Fruit fly (Drosophila melanogaster): ENCODE results near the gene TM9SF2.

Gene TM9SF2

DNA sequence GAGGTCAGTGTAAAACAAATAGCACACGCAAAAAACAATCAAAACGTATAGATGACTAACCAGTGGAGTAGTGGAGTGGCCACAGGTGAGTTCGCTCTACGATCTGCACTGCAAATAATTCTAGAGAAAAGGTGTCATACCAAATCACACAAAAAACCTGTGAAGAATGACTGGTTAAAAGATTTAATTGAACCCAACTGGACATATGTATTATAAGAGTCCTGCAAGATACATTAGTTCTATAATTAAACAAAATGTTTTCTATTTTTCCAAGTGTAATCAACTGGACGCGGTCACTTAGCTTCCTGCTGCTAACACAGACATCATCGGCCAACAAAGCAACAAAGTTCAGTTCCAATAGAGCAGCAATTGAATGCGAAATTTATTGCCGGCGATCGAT, 10.1 kb downstream of the TM9SF2 start:
- TF ChIP-seq bab1 (GFP tag; optimal IDR thresholded peaks at IDR 0.05) = no peak
- no peak for TF ChIP-seq cic (GFP tag; optimal IDR thresholded peaks at IDR 0.05)
- no peak for TF ChIP-seq CG11617 (GFP tag; optimal IDR thresholded peaks at IDR 0.05)
- no peak for TF ChIP-seq Mnt (GFP tag; optimal IDR thresholded peaks at IDR 0.05)
- no peak for TF ChIP-seq CG1620 (GFP tag; optimal IDR thresholded peaks at IDR 0.05)

DNA sequence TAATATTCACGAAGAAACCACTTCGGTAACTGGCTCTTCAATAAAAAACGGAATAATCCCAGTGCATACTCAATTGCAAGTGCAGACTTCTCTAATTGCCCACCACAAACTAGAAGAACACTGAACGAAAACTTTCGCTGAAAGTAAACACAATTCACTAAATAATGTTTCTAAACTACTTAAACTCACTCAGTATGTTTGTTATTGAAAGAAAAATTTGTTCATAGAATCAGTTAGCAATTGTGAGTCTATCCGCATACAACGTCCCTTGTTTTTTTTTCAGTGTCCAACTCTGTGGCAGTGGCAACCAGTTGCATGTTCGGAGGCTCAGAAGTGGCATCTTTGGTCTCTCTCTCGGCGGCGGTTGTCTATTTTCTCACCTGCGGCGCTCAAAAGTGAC, 12.7 kb downstream of the TM9SF2 start:
- no peak for TF ChIP-seq Clk (GFP tag; optimal IDR thresholded peaks at IDR 0.05)
- TF ChIP-seq CG1620 (GFP tag; optimal IDR thresholded peaks at IDR 0.05) = no peak
- no peak for TF ChIP-seq Mnt (GFP tag; optimal IDR thresholded peaks at IDR 0.05)
- TF ChIP-seq CG7101 (tag; optimal IDR thresholded peaks at IDR 0.05) = no peak
- TF ChIP-seq pad (GFP tag; optimal IDR thresholded peaks at IDR 0.05) = no peak
- TF ChIP-seq bab1 (GFP tag; optimal IDR thresholded peaks at IDR 0.05) = no peak

DNA sequence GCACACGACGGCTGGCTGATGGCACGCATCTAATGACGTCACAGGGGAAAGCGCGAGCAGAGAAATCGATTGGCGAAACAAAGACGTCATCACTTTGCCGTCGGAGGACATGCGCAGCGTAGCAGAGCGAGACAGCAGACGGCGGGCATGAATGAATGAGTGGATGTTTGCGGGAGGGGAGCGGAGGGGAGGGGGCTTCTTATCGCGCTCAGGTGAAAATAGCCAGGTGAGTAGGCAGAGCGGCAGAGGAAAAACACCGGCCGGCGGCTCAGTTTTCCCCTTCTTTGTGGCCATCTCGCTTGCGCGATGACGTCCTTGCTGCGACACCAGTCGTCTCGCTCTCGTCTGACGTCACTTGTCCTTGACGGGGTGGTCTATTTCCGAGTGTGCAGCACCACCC, 14.1 kb downstream of the TM9SF2 start:
- peak; percentile 91 for TF ChIP-seq cic (GFP tag; optimal IDR thresholded peaks at IDR 0.05)
- peak; percentile 94 for TF ChIP-seq pad (GFP tag; optimal IDR thresholded peaks at IDR 0.05)
- no peak for TF ChIP-seq tj (GFP tag; optimal IDR thresholded peaks at IDR 0.05)

DNA sequence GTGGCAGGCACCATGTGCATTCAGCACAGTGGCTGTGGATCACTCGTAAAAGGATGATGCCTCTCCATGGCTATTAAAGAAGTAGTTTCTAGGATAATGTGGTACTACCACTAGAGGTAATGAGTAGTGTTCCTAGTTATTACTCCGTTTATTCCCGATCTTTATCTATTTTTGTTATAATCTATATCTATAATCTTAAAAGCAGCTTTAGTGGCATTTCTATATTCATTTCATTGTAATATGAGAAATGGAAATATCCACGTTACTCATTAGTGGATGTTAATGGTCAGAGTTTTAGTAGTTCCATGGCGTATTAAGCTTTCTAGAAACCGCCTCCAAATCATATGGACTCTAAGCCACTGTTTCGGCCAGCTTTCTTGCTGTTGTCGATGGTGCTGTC, 17.4 kb downstream of the TM9SF2 start:
- TF ChIP-seq bab1 (GFP tag; optimal IDR thresholded peaks at IDR 0.05) (no peak), cnc (optimal IDR thresholded peaks at IDR 0.05) (no peak), Mnt (GFP tag; optimal IDR thresholded peaks at IDR 0.05) (no peak), Hr96 (GFP tag; optimal IDR thresholded peaks at IDR 0.05) (no peak), CG7045 (GFP tag; optimal IDR thresholded peaks at IDR 0.05) (no peak)

DNA sequence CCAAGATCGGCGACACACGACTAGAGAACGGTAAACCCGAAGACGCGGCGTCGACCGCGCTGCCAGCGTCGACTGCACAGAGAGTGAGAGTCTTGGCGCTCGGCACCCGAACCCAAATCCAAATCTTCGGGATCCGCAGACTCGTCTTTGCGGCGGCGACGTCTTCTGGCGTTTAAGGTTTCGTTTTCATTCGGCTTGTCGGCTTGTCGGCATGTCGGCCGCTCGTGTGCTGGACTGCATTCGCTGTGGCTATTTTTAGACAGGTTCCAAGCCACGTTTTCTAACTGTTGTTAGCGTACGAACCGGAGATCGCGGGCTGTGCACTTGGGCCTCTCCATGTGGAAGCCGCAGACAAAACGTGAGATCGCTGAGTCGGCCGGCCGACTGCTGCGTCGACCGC, 18.0 kb downstream of the TM9SF2 start:
- TF ChIP-seq Crg-1 (GFP tag; optimal IDR thresholded peaks at IDR 0.05) = no peak
- no peak for TF ChIP-seq cnc (optimal IDR thresholded peaks at IDR 0.05)
- TF ChIP-seq CG7101 (tag; optimal IDR thresholded peaks at IDR 0.05) = no peak
- peak; percentile 77 for TF ChIP-seq cic (GFP tag; optimal IDR thresholded peaks at IDR 0.05)
- TF ChIP-seq Mnt (GFP tag; optimal IDR thresholded peaks at IDR 0.05) = peak; percentile 27
- TF ChIP-seq CG14711 (tag; optimal IDR thresholded peaks at IDR 0.05) = no peak
- no peak for TF ChIP-seq CG33017 (tag; optimal IDR thresholded peaks at IDR 0.05)
- peak; percentile 3 for TF ChIP-seq Hr96 (GFP tag; optimal IDR thresholded peaks at IDR 0.05)
- TF ChIP-seq CG5204 (GFP tag; optimal IDR thresholded peaks at IDR 0.05) = no peak
- TF ChIP-seq pad (GFP tag; optimal IDR thresholded peaks at IDR 0.05) = no peak
- TF ChIP-seq tj (GFP tag; optimal IDR thresholded peaks at IDR 0.05) = peak; percentile 13
- TF ChIP-seq bab1 (GFP tag; optimal IDR thresholded peaks at IDR 0.05) = peak; percentile 8
- TF ChIP-seq kay (GFP tag; ENCODE audit: borderline replicate concordance) = no peak
- TF ChIP-seq CG12768 (GFP tag; optimal IDR thresholded peaks at IDR 0.05) = peak; percentile 14
- no peak for TF ChIP-seq toe (GFP tag; optimal IDR thresholded peaks at IDR 0.05)
- no peak for TF ChIP-seq CG1620 (GFP tag; optimal IDR thresholded peaks at IDR 0.05)
- TF ChIP-seq ovo (GFP tag; optimal IDR thresholded peaks at IDR 0.05) = peak; percentile 89

DNA sequence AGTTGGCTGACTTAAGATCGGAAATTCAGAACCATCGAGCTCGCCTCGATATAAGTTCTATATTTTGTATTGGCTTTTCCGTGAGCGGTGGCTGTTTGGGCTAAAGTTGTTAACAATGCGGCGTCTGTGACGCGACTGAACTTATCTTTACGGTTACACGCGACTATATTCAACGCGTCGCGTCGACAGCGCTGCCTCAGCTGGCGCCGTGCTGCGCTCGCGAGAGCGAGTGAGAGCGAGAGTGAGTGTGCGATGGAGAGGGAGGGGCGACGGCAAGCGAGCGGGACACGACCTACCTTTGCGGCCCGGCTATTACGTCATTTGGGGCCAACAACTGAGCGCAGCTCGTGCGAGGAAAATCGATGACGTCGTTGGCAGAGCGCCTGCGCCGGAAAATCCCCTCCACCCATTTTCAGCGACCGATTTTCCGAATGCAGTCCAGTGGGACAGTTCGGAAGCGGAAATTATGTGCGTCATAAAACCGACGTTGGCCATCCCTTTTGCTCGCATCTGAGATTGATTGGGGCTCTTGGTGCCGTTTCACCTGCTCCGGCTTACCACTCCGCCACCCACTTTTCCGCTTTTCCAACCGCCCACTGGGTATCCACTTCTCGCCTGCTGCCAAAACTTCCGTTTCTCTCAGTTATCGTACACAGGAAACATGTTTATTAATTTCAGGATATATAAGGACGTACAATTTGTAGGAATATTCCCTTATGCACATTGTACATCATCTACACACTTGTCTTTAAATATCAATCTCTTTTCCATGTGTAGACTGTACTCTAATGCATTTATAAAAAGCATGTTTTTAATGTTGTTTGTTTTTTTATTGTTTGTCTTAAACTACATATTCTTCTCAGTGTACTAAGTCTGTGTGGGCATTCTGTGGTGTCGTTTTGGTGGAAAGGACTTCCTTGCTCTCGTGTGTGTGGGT, 19.4 kb downstream of the TM9SF2 start, which contains the start of gene Hr38:
TSS of gene Hr38 (minus strand) at position 121 of the 937 bp plus-strand sequence.
- TF ChIP-seq CG5204 (GFP tag; optimal IDR thresholded peaks at IDR 0.05) (no peak), kay (GFP tag; ENCODE audit: borderline replicate concordance) (peak; percentile 73), Crg-1 (GFP tag; optimal IDR thresholded peaks at IDR 0.05) (no peak), CG7045 (GFP tag; optimal IDR thresholded peaks at IDR 0.05) (peak; percentile 49), toe (GFP tag; optimal IDR thresholded peaks at IDR 0.05) (peak; percentile 10), pad (GFP tag; optimal IDR thresholded peaks at IDR 0.05) (no peak), Clk (GFP tag; optimal IDR thresholded peaks at IDR 0.05) (no peak), bab1 (GFP tag; optimal IDR thresholded peaks at IDR 0.05) (peak; percentile 1), CG14711 (tag; optimal IDR thresholded peaks at IDR 0.05) (peak; percentile 22), Hr96 (GFP tag; optimal IDR thresholded peaks at IDR 0.05) (peak; percentile 31), CG1620 (GFP tag; optimal IDR thresholded peaks at IDR 0.05) (no peak), Mnt (GFP tag; optimal IDR thresholded peaks at IDR 0.05) (peak; percentile 49), cnc (optimal IDR thresholded peaks at IDR 0.05) (no peak), CG12768 (GFP tag; optimal IDR thresholded peaks at IDR 0.05) (peak; percentile 35), ovo (GFP tag; optimal IDR thresholded peaks at IDR 0.05) (no peak), CG7101 (tag; optimal IDR thresholded peaks at IDR 0.05) (no peak), CG11617 (GFP tag; optimal IDR thresholded peaks at IDR 0.05) (no peak), CG33017 (tag; optimal IDR thresholded peaks at IDR 0.05) (peak; percentile 40), cic (GFP tag; optimal IDR thresholded peaks at IDR 0.05) (peak; percentile 56), tj (GFP tag; optimal IDR thresholded peaks at IDR 0.05) (no peak)

DNA sequence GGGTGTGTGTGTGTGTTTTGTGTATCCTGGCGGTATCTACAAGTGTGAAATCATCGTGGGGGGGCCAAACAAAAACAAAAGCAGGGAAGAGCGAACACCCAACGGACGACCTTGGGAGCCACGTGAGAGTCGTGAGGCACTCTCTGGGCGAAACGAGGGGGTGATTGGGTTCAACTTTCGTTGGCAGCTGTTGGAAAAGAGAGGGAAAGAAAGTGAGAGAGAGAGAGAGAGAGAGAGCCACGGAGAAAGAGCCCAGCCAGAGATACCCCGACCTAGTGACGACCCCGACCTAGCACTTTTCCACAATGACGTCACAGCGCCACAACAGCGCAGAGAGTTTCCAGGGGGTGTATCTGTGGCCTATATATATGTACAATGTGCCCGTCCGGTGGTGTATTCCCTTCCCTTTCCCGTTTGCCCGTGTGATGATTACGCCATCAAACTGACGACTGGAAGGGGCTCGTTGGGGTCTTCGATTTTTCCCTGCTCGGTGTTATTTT, 28.2 kb downstream of the TM9SF2 start:
- no peak for TF ChIP-seq cnc (optimal IDR thresholded peaks at IDR 0.05)
